Fruit fly (Drosophila melanogaster): ENCODE measurements around the gene stg1.

- TF ChIP-seq EcR (GFP tag; optimal IDR thresholded peaks at IDR 0.05) (no peak), usp (GFP tag; optimal IDR thresholded peaks at IDR 0.05) (no peak), CG8478 (optimal IDR thresholded peaks at IDR 0.05) (no peak), psq (optimal IDR thresholded peaks at IDR 0.05) (no peak), pan (optimal IDR thresholded peaks at IDR 0.05) (no peak), Dll (optimal IDR thresholded peaks at IDR 0.05) (no peak)
Observed at dm6 chrX:21093544-21093943, at the start of gene stg1.

Measured in whole organism.